Fruit fly (Drosophila melanogaster) whole organism, embryonic: ENCODE measurements around the gene GIIIspla2.

Experiments
- B-H2 ChIP-seq: fragments of 200-800 bp; sonication (Bioruptor generic); optimal IDR thresholded peaks from 2 replicates; lab custom pipeline; 2018; ENCODE audit warnings: missing biosample characterization, mild to moderate bottlenecking, missing genetic modification characterization
- Bdp1 ChIP-seq: fragments of 200-800 bp; sonication (Bioruptor generic); optimal IDR thresholded peaks from 3 replicates; lab custom pipeline; 2016; ENCODE audit warnings: missing biosample characterization, missing genetic modification characterization
- C15 ChIP-seq: fragments of 200-800 bp; sonication (Bioruptor generic); IDR thresholded peaks from 3 replicates; pipeline ENCODE4 v1.3.6; 2022; ENCODE audit warnings: missing biosample characterization, missing genetic modification characterization
- CG10431 ChIP-seq: fragments of 200-800 bp; sonication (Bioruptor generic); optimal IDR thresholded peaks from 3 replicates; lab custom pipeline; 2018; ENCODE audit warnings: missing biosample characterization, mild to moderate bottlenecking, missing genetic modification characterization
- CG11398 ChIP-seq: fragments of 200-800 bp; sonication (Bioruptor generic); optimal IDR thresholded peaks from 2 replicates; lab custom pipeline; 2016; ENCODE audit warnings: missing biosample characterization, missing genetic modification characterization
- CG11695 ChIP-seq: fragments of 200-800 bp; sonication (Bioruptor generic); IDR thresholded peaks from 3 replicates; pipeline ENCODE4 v1.3.6; 2022; ENCODE audit warnings: missing biosample characterization, missing genetic modification characterization
- CG11723 ChIP-seq: fragments of 200-800 bp; sonication (Bioruptor generic); optimal IDR thresholded peaks from 2 replicates; lab custom pipeline; 2017; ENCODE audit warnings: missing biosample characterization, mild to moderate bottlenecking, missing genetic modification characterization
- CG12236 ChIP-seq: fragments of 200-800 bp; sonication (Bioruptor generic); optimal IDR thresholded peaks from 2 replicates; lab custom pipeline; 2016; ENCODE audit warnings: missing biosample characterization, missing genetic modification characterization
- CG13123 ChIP-seq: fragments of 200-800 bp; sonication (Bioruptor generic); optimal IDR thresholded peaks from 2 replicates; lab custom pipeline; 2016; ENCODE audit warnings: missing biosample characterization, missing genetic modification characterization
- CG13894 ChIP-seq: fragments of 200-800 bp; sonication (Bioruptor generic); optimal IDR thresholded peaks from 3 replicates; lab custom pipeline; 2018; ENCODE audit warnings: missing biosample characterization, mild to moderate bottlenecking, missing genetic modification characterization, moderate library complexity
- CG1529 ChIP-seq: fragments of 200-800 bp; sonication (Bioruptor generic); optimal IDR thresholded peaks from 3 replicates; lab custom pipeline; 2018; ENCODE audit warnings: missing biosample characterization, missing genetic modification characterization
- CG17328 ChIP-seq: fragments of 200-800 bp; sonication (Bioruptor generic); IDR thresholded peaks from 2 replicates; pipeline ENCODE4 v1.3.6; 2022; ENCODE audit warnings: missing biosample characterization, missing genetic modification characterization
- CG2116 ChIP-seq: fragments of 200-800 bp; sonication (Bioruptor generic); optimal IDR thresholded peaks from 3 replicates; lab custom pipeline; 2018; ENCODE audit warnings: missing biosample characterization, mild to moderate bottlenecking, missing genetic modification characterization
- CG2199 ChIP-seq: fragments of 200-800 bp; sonication (Bioruptor generic); IDR thresholded peaks from 3 replicates; pipeline ENCODE4 v1.3.6; 2022; ENCODE audit warnings: missing biosample characterization, missing genetic modification characterization
- CG31365 ChIP-seq: fragments of 200-800 bp; sonication (Bioruptor generic); optimal IDR thresholded peaks from 2 replicates; lab custom pipeline; 2018; ENCODE audit warnings: missing biosample characterization, mild to moderate bottlenecking, missing genetic modification characterization
- CG32767 ChIP-seq: fragments of 200-800 bp; sonication (Bioruptor generic); IDR thresholded peaks from 2 replicates; pipeline ENCODE4 v1.3.6; 2022; ENCODE audit warnings: missing biosample characterization, missing genetic modification characterization
- CG42726 ChIP-seq: fragments of 200-800 bp; sonication (Bioruptor generic); IDR thresholded peaks from 2 replicates; pipeline ENCODE4 v1.3.6; 2022; ENCODE audit warnings: missing biosample characterization, missing genetic modification characterization; ENCODE audit not compliant: partially characterized antibody
- CG4424 ChIP-seq: fragments of 200-800 bp; sonication (Bioruptor generic); optimal IDR thresholded peaks from 3 replicates; lab custom pipeline; 2016; ENCODE audit warnings: missing biosample characterization, missing genetic modification characterization
- CG4730 ChIP-seq: fragments of 200-800 bp; sonication (Bioruptor generic); IDR thresholded peaks from 2 replicates; pipeline ENCODE4 v1.3.6; 2022; ENCODE audit warnings: missing biosample characterization, missing genetic modification characterization
- CG6272 ChIP-seq: fragments of 200-800 bp; sonication (Bioruptor generic); IDR thresholded peaks from 2 replicates; pipeline ENCODE4 v1.3.6; 2022; ENCODE audit warnings: missing biosample characterization, missing genetic modification characterization
- CG6683 ChIP-seq: fragments of 200-800 bp; sonication (Bioruptor generic); optimal IDR thresholded peaks from 2 replicates; lab custom pipeline; 2017; ENCODE audit warnings: missing biosample characterization, mild to moderate bottlenecking, missing genetic modification characterization, missing genetic modification reagents
- CG7271 ChIP-seq: fragments of 200-800 bp; sonication (Bioruptor generic); optimal IDR thresholded peaks from 2 replicates; lab custom pipeline; 2018; ENCODE audit warnings: missing biosample characterization, mild to moderate bottlenecking, missing genetic modification characterization, moderate library complexity
- CG8388 ChIP-seq: fragments of 200-800 bp; sonication (Bioruptor generic); optimal IDR thresholded peaks from 2 replicates; lab custom pipeline; 2019; ENCODE audit warnings: missing biosample characterization, mild to moderate bottlenecking, missing genetic modification characterization, moderate library complexity
- CG8924 ChIP-seq: fragments of 200-800 bp; optimal IDR thresholded peaks from 3 replicates; lab custom pipeline; 2019; ENCODE audit warnings: missing biosample characterization, mild to moderate bottlenecking, missing genetic modification characterization, moderate library complexity
- CG9609 ChIP-seq: fragments of 200-800 bp; sonication (Bioruptor generic); optimal IDR thresholded peaks from 3 replicates; lab custom pipeline; 2016; ENCODE audit warnings: missing biosample characterization, missing genetic modification characterization
- CG9817 ChIP-seq: fragments of 200-800 bp; sonication (Bioruptor generic); optimal IDR thresholded peaks from 2 replicates; lab custom pipeline; 2018; ENCODE audit warnings: missing biosample characterization, mild to moderate bottlenecking, missing genetic modification characterization, moderate library complexity
- CoRest ChIP-seq: fragments of 200-800 bp; sonication (Bioruptor generic); optimal IDR thresholded peaks from 3 replicates; lab custom pipeline; 2018; ENCODE audit warnings: missing biosample characterization, mild to moderate bottlenecking, missing genetic modification characterization, moderate library complexity
- Dp ChIP-seq: fragments of 200-800 bp; sonication (Bioruptor generic); optimal IDR thresholded peaks from 2 replicates; lab custom pipeline; 2018; ENCODE audit warnings: missing biosample characterization, mild to moderate bottlenecking, missing genetic modification characterization, moderate library complexity
- ERR ChIP-seq: fragments of 200-800 bp; sonication (Bioruptor generic); optimal IDR thresholded peaks from 2 replicates; lab custom pipeline; 2016; ENCODE audit warnings: missing biosample characterization, missing genetic modification characterization
- Elba2 ChIP-seq: fragments of 200-800 bp; sonication (Bioruptor generic); optimal IDR thresholded peaks from 3 replicates; lab custom pipeline; 2016; ENCODE audit warnings: missing biosample characterization, missing genetic modification characterization
- Meics ChIP-seq: fragments of 200-800 bp; sonication (Bioruptor generic); optimal IDR thresholded peaks from 2 replicates; lab custom pipeline; 2017; ENCODE audit warnings: missing biosample characterization, mild to moderate bottlenecking, missing genetic modification characterization
- Opbp ChIP-seq: fragments of 200-800 bp; sonication (Bioruptor generic); IDR thresholded peaks from 3 replicates; pipeline ENCODE4 v1.3.6; 2022; ENCODE audit warnings: missing biosample characterization, missing genetic modification characterization; ENCODE audit not compliant: partially characterized antibody
- Sin3A ChIP-seq: fragments of >200 bp; optimal IDR thresholded peaks from 2 replicates; lab custom pipeline; 2018
- Trl ChIP-seq, 3 experiments: fragments of >200 bp in 2 of 3; fragments of 200-800 bp in 1 of 3; sonication (Bioruptor generic) in 1 of 3; optimal IDR thresholded peaks; 2 replicates in 1 of 3; 3 replicates in 2 of 3; lab custom pipeline; 2016 to 2017; ENCODE audit warnings: missing biosample characterization in 1 of 3, missing genetic modification characterization in 1 of 3
- disco-r ChIP-seq: fragments of 200-800 bp; sonication (Bioruptor generic); optimal IDR thresholded peaks from 2 replicates; lab custom pipeline; 2016; ENCODE audit warnings: missing biosample characterization, missing genetic modification characterization
- dm ChIP-seq: fragments of 200-800 bp; sonication (Bioruptor generic); optimal IDR thresholded peaks from 3 replicates; lab custom pipeline; 2016; ENCODE audit warnings: missing biosample characterization, missing genetic modification characterization
- dpn ChIP-seq, 2 experiments: fragments of 200-800 bp; sonication (Bioruptor generic); optimal IDR thresholded peaks; 3 replicates each; lab custom pipeline; 2016; ENCODE audit warnings: missing biosample characterization in 2 of 2, missing genetic modification characterization in 2 of 2
- dysf ChIP-seq: fragments of 200-800 bp; sonication (Bioruptor generic); IDR thresholded peaks from 3 replicates; pipeline ENCODE4 v1.3.6; 2022; ENCODE audit warnings: missing biosample characterization, missing genetic modification characterization
- en ChIP-seq: fragments of 200-800 bp; sonication (Bioruptor generic); optimal IDR thresholded peaks from 2 replicates; lab custom pipeline; 2016; ENCODE audit warnings: missing biosample characterization, missing genetic modification characterization
- exex ChIP-seq: fragments of 200-800 bp; sonication (Bioruptor generic); optimal IDR thresholded peaks from 4 replicates; lab custom pipeline; 2018; ENCODE audit warnings: missing biosample characterization, mild to moderate bottlenecking, missing genetic modification characterization, moderate library complexity
- fd64A ChIP-seq: fragments of 200-800 bp; sonication (Bioruptor generic); optimal IDR thresholded peaks from 3 replicates; lab custom pipeline; 2018; ENCODE audit warnings: missing biosample characterization, mild to moderate bottlenecking, missing genetic modification characterization
- grau ChIP-seq: fragments of 200-800 bp; optimal IDR thresholded peaks from 3 replicates; lab custom pipeline; 2019; ENCODE audit warnings: missing biosample characterization, mild to moderate bottlenecking, missing genetic modification characterization, moderate library complexity
- hb ChIP-seq: fragments of 200-800 bp; sonication (Bioruptor generic); IDR thresholded peaks from 3 replicates; pipeline ENCODE4 v1.3.6; 2022; ENCODE audit warnings: missing biosample characterization, missing genetic modification characterization; ENCODE audit not compliant: partially characterized antibody
- inv ChIP-seq: fragments of 200-800 bp; sonication (Bioruptor generic); IDR thresholded peaks from 2 replicates; pipeline ENCODE4 v1.3.6; 2022; ENCODE audit warnings: missing biosample characterization, missing genetic modification characterization; ENCODE audit not compliant: partially characterized antibody
- kah ChIP-seq: fragments of 200-800 bp; sonication (Bioruptor generic); optimal IDR thresholded peaks from 2 replicates; lab custom pipeline; 2018; ENCODE audit warnings: missing biosample characterization, mild to moderate bottlenecking, missing genetic modification characterization
- knrl ChIP-seq: fragments of 200-800 bp; sonication (Bioruptor generic); IDR thresholded peaks from 3 replicates; pipeline ENCODE4 v1.3.6; 2022; ENCODE audit warnings: missing biosample characterization, missing genetic modification characterization; ENCODE audit not compliant: partially characterized antibody
- mirr ChIP-seq: fragments of 200-800 bp; sonication (Bioruptor generic); optimal IDR thresholded peaks from 3 replicates; lab custom pipeline; 2018; ENCODE audit warnings: missing biosample characterization, mild to moderate bottlenecking, missing genetic modification characterization
- nau ChIP-seq: fragments of 200-800 bp; sonication (Bioruptor generic); optimal IDR thresholded peaks from 3 replicates; lab custom pipeline; 2017; ENCODE audit warnings: missing biosample characterization, mild to moderate bottlenecking, missing genetic modification characterization, missing genetic modification reagents
- usp ChIP-seq: fragments of >200 bp; optimal IDR thresholded peaks from 2 replicates; lab custom pipeline; 2017; ENCODE audit warnings: missing biosample characterization, missing genetic modification characterization

GIIIspla2 gene

dm6 chrX:8113386-8114279, 43.8 kb upstream of the GIIIspla2 start (continued):
- TF ChIP-seq Trl (optimal IDR thresholded peaks at IDR 0.05; lab: Kevin White, UChicago) (no peak), Trl (GFP tag; optimal IDR thresholded peaks at IDR 0.05; lab: Kevin White, UChicago) (peak; percentile 11), CoRest (tag; lab: Kevin White, UChicago) (peak; percentile 70), knrl (GFP tag; lab: Robert Waterston, UW) (no peak), kah (GFP tag; lab: Kevin White, UChicago) (no peak), disco-r (peak; percentile 4), CG13123 (GFP tag; lab: Kevin White, UChicago) (no peak), CG7271 (tag; lab: Kevin White, UChicago) (no peak), CG6683 (GFP tag; lab: Kevin White, UChicago) (peak; percentile 6), fd64A (GFP tag; lab: Kevin White, UChicago) (no peak), CG11695 (peak; percentile 58; the same call in 2 of the 3 replicates), Meics (GFP tag; lab: Kevin White, UChicago) (peak; percentile 80), CG32767 (GFP tag; lab: Robert Waterston, UW) (no peak), CG42726 (GFP tag; lab: Robert Waterston, UW) (no peak), en (GFP tag; lab: Kevin White, UChicago) (no peak), CG12236 (GFP tag; lab: Kevin White, UChicago) (no peak), CG11398 (GFP tag; lab: Kevin White, UChicago) (no peak), CG4730 (peak; percentile 43), nau (no peak), CG31365 (tag; lab: Kevin White, UChicago) (no peak), CG8924 (tag; lab: Kevin White, UChicago) (peak; percentile 54), CG11723 (GFP tag; lab: Kevin White, UChicago) (no peak), CG8388 (GFP tag; lab: Kevin White, UChicago) (peak; percentile 1), CG10431 (no peak), grau (tag; lab: Kevin White, UChicago) (peak; percentile 93), CG1529 (no peak), Dp (GFP tag; lab: Kevin White, UChicago) (no peak), CG2116 (GFP tag; lab: Kevin White, UChicago) (no peak), CG9817 (tag; lab: Kevin White, UChicago) (peak; percentile 71), CG17328 (GFP tag; lab: Robert Waterston, UW) (peak; percentile 52), Opbp (GFP tag; lab: Robert Waterston, UW) (no peak), CG9609 (GFP tag; lab: Kevin White, UChicago) (no peak), B-H2 (peak; percentile 60), CG4424 (GFP tag; lab: Kevin White, UChicago) (peak; percentile 4), dpn (GFP tag; optimal IDR thresholded peaks at IDR 0.05; lab: Kevin White, UChicago) (peak; percentile 49 to 57), inv (no peak), ERR (GFP tag; lab: Kevin White, UChicago) (no peak), Sin3A (lab: Kevin White, UChicago) (no peak), C15 (GFP tag; lab: Robert Waterston, UW) (no peak), CG6272 (no peak), dm (GFP tag; lab: Kevin White, UChicago) (no peak), usp (no peak), CG13894 (tag; lab: Kevin White, UChicago) (peak; percentile 56), dysf (GFP tag; lab: Robert Waterston, UW) (peak; percentile 74), exex (peak; percentile 42), hb (GFP tag; lab: Robert Waterston, UW) (no peak), mirr (GFP tag; lab: Kevin White, UChicago) (no peak), Elba2 (no peak), CG2199 (GFP tag; lab: Robert Waterston, UW) (no peak), Bdp1 (GFP tag; lab: Kevin White, UChicago) (no peak)
